Worm (Caenorhabditis elegans) whole organism, midembryonic: ENCODE results near the gene F36D4.4.

Experiments used
- T22C8.4 ChIP-seq: fragments of 200-800 bp; sonication (Bioruptor generic); IDR thresholded peaks from 2 replicates; pipeline ENCODE4 v1.3.6; 2022; ENCODE audit warnings: missing genetic modification characterization, missing compliant biosample characterization
- cog-1 ChIP-seq: sonication (generic microtip); optimal IDR thresholded peaks from 2 replicates; lab custom pipeline; 2016; ENCODE audit warnings: missing genetic modification characterization, missing compliant biosample characterization
- flt-1 ChIP-seq: fragments of 200-800 bp; sonication (Bioruptor generic); IDR thresholded peaks from 2 replicates; pipeline ENCODE4 v1.3.6; 2022; ENCODE audit warnings: missing genetic modification characterization, missing compliant biosample characterization
- klf-2 ChIP-seq: fragments of 200-800 bp; sonication (Bioruptor generic); conservative IDR thresholded peaks from 2 replicates; pipeline ENCODE4 v1.3.6; 2022; ENCODE audit warnings: missing genetic modification reagents, missing genetic modification characterization, missing compliant biosample characterization
- med-1 ChIP-seq: sonication (generic microtip); optimal IDR thresholded peaks from 2 replicates; lab custom pipeline; 2017; ENCODE audit warnings: missing genetic modification characterization, mild to moderate bottlenecking, missing compliant biosample characterization, antibody characterized with exemption, missing genetic modification reagents; ENCODE audit not compliant: insufficient read depth
- ref-1 ChIP-seq: fragments of 200-800 bp; sonication (Bioruptor generic); conservative IDR thresholded peaks from 2 replicates; pipeline ENCODE4 v1.3.6; 2022; ENCODE audit warnings: missing genetic modification reagents, missing genetic modification characterization, missing compliant biosample characterization
- tab-1 ChIP-seq: fragments of 200-800 bp; sonication (Bioruptor generic); IDR thresholded peaks from 2 replicates; pipeline ENCODE4 v1.3.6; 2022; ENCODE audit warnings: missing genetic modification characterization, missing compliant biosample characterization
- ztf-23 ChIP-seq: fragments of 200-800 bp; sonication (Bioruptor generic); IDR thresholded peaks from 2 replicates; pipeline ENCODE4 v1.3.6; 2022; ENCODE audit warnings: missing genetic modification reagents, missing genetic modification characterization, missing compliant biosample characterization
- ztf-29 ChIP-seq: fragments of 200-800 bp; sonication (Bioruptor generic); IDR thresholded peaks from 2 replicates; pipeline ENCODE4 v1.3.6; 2022; ENCODE audit warnings: missing genetic modification reagents, missing genetic modification characterization, missing compliant biosample characterization

Gene F36D4.4

ce11 chrV:9414516-9414915 lies at the start of gene F36D4.4:
Gene F36D4.4, minus strand, starts transcription at chrV:9414616.
- TF ChIP-seq med-1 (GFP tag; lab: Kevin White, UChicago) (no peak), cog-1 (tag; lab: Kevin White, UChicago) (no peak), flt-1 (GFP tag; lab: Robert Waterston, UW) (no peak), klf-2 (GFP tag; lab: Robert Waterston, UW) (no peak), ztf-23 (GFP tag; lab: Robert Waterston, UW) (no peak), tab-1 (no peak), ztf-29 (GFP tag; lab: Robert Waterston, UW) (no peak), T22C8.4 (no peak), ref-1 (GFP tag; lab: Robert Waterston, UW) (no peak)

ce11 chrV:9462605-9463004 lies 48.2 kb upstream of the F36D4.4 start, which contains the start of gene F07D3.3:
Gene F07D3.3, minus strand, starts transcription at chrV:9462705.
- TF ChIP-seq cog-1 (tag; lab: Kevin White, UChicago) (no peak), ztf-29 (GFP tag; lab: Robert Waterston, UW) (no peak), T22C8.4 (no peak), klf-2 (GFP tag; lab: Robert Waterston, UW) (no peak), ref-1 (GFP tag; lab: Robert Waterston, UW) (no peak), tab-1 (no peak), flt-1 (GFP tag; lab: Robert Waterston, UW) (no peak), med-1 (GFP tag; lab: Kevin White, UChicago) (no peak), ztf-23 (GFP tag; lab: Robert Waterston, UW) (no peak)

ce11 chrV:9457535-9457934 lies 43.1 kb upstream of the F36D4.4 start:
- TF ChIP-seq med-1 (GFP tag; lab: Kevin White, UChicago) (no peak), ref-1 (GFP tag; lab: Robert Waterston, UW) (no peak), tab-1 (no peak), flt-1 (GFP tag; lab: Robert Waterston, UW) (no peak), ztf-23 (GFP tag; lab: Robert Waterston, UW) (no peak)

- TF ChIP-seq tab-1: no peak
- no peak for TF ChIP-seq flt-1 (GFP tag; lab: Robert Waterston, UW)
- no peak for TF ChIP-seq ref-1 (GFP tag; lab: Robert Waterston, UW)
- TF ChIP-seq T22C8.4: no peak
- no peak for TF ChIP-seq ztf-23 (GFP tag; lab: Robert Waterston, UW)
- TF ChIP-seq cog-1 (tag; lab: Kevin White, UChicago): no peak
- TF ChIP-seq ztf-29 (GFP tag; lab: Robert Waterston, UW): no peak
- no peak for TF ChIP-seq klf-2 (GFP tag; lab: Robert Waterston, UW)
- TF ChIP-seq med-1 (GFP tag; lab: Kevin White, UChicago): no peak
Measured at ce11 chrV:9453933-9454332, 39.5 kb upstream of the F36D4.4 start.

- TF ChIP-seq flt-1 (GFP tag; lab: Robert Waterston, UW) (no peak), ztf-29 (GFP tag; lab: Robert Waterston, UW) (no peak), klf-2 (GFP tag; lab: Robert Waterston, UW) (no peak), med-1 (GFP tag; lab: Kevin White, UChicago) (no peak), T22C8.4 (no peak), tab-1 (no peak), ztf-23 (GFP tag; lab: Robert Waterston, UW) (no peak), ref-1 (GFP tag; lab: Robert Waterston, UW) (no peak), cog-1 (tag; lab: Kevin White, UChicago) (no peak)
Measured at ce11 chrV:9453333-9453732, 38.9 kb upstream of the F36D4.4 start.

ce11 chrV:9451485-9451884 lies 37.1 kb upstream of the F36D4.4 start:
- no peak for TF ChIP-seq med-1 (GFP tag; lab: Kevin White, UChicago)

ce11 chrV:9444618-9445017 lies 30.2 kb upstream of the F36D4.4 start:
- TF ChIP-seq T22C8.4: no peak

ce11 chrV:9443748-9444147 lies 29.3 kb upstream of the F36D4.4 start, which contains the start of gene wdr-62:
Gene wdr-62, plus strand, starts transcription at chrV:9444048.
- TF ChIP-seq tab-1: no peak
- no peak for TF ChIP-seq cog-1 (tag; lab: Kevin White, UChicago)
- TF ChIP-seq ztf-23 (GFP tag; lab: Robert Waterston, UW): no peak
- no peak for TF ChIP-seq T22C8.4
- no peak for TF ChIP-seq flt-1 (GFP tag; lab: Robert Waterston, UW)
- TF ChIP-seq med-1 (GFP tag; lab: Kevin White, UChicago): no peak
- TF ChIP-seq klf-2 (GFP tag; lab: Robert Waterston, UW): no peak
- TF ChIP-seq ztf-29 (GFP tag; lab: Robert Waterston, UW): no peak
- TF ChIP-seq ref-1 (GFP tag; lab: Robert Waterston, UW): no peak

- TF ChIP-seq tab-1: no peak
- TF ChIP-seq klf-2 (GFP tag; lab: Robert Waterston, UW): no peak
- no peak for TF ChIP-seq ztf-29 (GFP tag; lab: Robert Waterston, UW)
Measured at ce11 chrV:9443109-9443508, 28.7 kb upstream of the F36D4.4 start.

- no peak for TF ChIP-seq klf-2 (GFP tag; lab: Robert Waterston, UW)
- TF ChIP-seq flt-1 (GFP tag; lab: Robert Waterston, UW): no peak
- TF ChIP-seq ztf-23 (GFP tag; lab: Robert Waterston, UW): no peak
- no peak for TF ChIP-seq ref-1 (GFP tag; lab: Robert Waterston, UW)
- no peak for TF ChIP-seq T22C8.4
- TF ChIP-seq cog-1 (tag; lab: Kevin White, UChicago): no peak
- TF ChIP-seq ztf-29 (GFP tag; lab: Robert Waterston, UW): no peak
- no peak for TF ChIP-seq tab-1
- no peak for TF ChIP-seq med-1 (GFP tag; lab: Kevin White, UChicago)
Measured at ce11 chrV:9442471-9442870, 28.1 kb upstream of the F36D4.4 start.
